Fruit fly (Drosophila melanogaster): ENCODE data around the gene Ccp84Ag.

The Ccp84Ag gene

DNA sequence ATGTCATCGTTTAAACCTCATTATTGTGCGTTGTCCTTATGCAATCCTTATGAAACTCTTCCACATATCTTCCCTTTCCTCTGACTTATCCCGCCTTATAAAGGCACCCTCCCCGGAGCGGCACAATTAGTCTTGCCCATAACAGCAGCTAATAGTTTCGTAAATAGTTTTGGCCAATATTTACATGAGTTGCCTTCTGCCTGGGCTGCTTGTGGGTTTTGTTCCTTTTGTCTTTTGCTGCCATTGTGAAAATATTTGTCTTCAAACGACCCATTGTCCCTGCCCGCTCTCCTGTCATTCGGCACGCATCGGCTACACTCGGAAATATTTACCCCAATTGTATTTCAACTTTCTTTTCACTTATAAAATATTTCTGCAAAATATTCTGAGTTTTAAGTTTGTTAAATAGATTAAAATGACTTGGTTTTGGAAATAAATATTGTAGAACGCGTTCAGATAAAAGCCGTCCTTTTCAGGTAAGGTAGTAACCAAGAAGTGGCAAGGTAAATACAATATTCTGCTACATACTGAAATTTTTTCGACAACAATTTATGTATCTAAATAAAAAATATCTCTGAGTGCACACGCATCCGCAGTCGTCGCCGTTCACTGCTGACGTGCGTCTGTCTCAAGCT is 37.1 kb downstream of the Ccp84Ag start (continued):
- no peak for TF ChIP-seq CG5245 (GFP tag; optimal IDR thresholded peaks at IDR 0.05)
- TF ChIP-seq CG3838 (GFP tag; optimal IDR thresholded peaks at IDR 0.05), result no peak
- no peak for TF ChIP-seq HHEX (GFP tag; optimal IDR thresholded peaks at IDR 0.05)
- peak; percentile 58 for TF ChIP-seq Blimp-1 (GFP tag; optimal IDR thresholded peaks at IDR 0.05)
- peak; percentile 42 for TF ChIP-seq CG8388 (GFP tag; optimal IDR thresholded peaks at IDR 0.05)
- TF ChIP-seq dm (GFP tag; optimal IDR thresholded peaks at IDR 0.05), result no peak
- TF ChIP-seq Usf (GFP tag; optimal IDR thresholded peaks at IDR 0.05), result no peak
- TF ChIP-seq Bdp1 (GFP tag; optimal IDR thresholded peaks at IDR 0.05), result no peak
- TF ChIP-seq CG1233 (GFP tag; optimal IDR thresholded peaks at IDR 0.05), result peak; percentile 12
- TF ChIP-seq gsb (GFP tag; IDR thresholded peaks at IDR 0.05), result no peak
- TF ChIP-seq ems (GFP tag; optimal IDR thresholded peaks at IDR 0.05), result no peak
- no peak for TF ChIP-seq p53 (GFP tag; optimal IDR thresholded peaks at IDR 0.05)
- no peak for TF ChIP-seq CG7987 (GFP tag; optimal IDR thresholded peaks at IDR 0.05)
- TF ChIP-seq CG11093 (GFP tag; IDR thresholded peaks at IDR 0.05), result no peak
- no peak for TF ChIP-seq Rfx (GFP tag; IDR thresholded peaks at IDR 0.05)
- TF ChIP-seq CG6654 (GFP tag; optimal IDR thresholded peaks at IDR 0.05), result peak; percentile 13
- no peak for TF ChIP-seq CG10431 (GFP tag; optimal IDR thresholded peaks at IDR 0.05)
- no peak for TF ChIP-seq cwo (GFP tag; optimal IDR thresholded peaks at IDR 0.05)
- peak; percentile 19 for TF ChIP-seq CG1529 (GFP tag; optimal IDR thresholded peaks at IDR 0.05)
- TF ChIP-seq tup (GFP tag; optimal IDR thresholded peaks at IDR 0.05), result no peak
- peak; percentile 71 for TF ChIP-seq phol (tag; optimal IDR thresholded peaks at IDR 0.05)
- TF ChIP-seq E2f2 (GFP tag; IDR thresholded peaks at IDR 0.05), result no peak
- no peak for TF ChIP-seq CG17912 (GFP tag; optimal IDR thresholded peaks at IDR 0.05)
- TF ChIP-seq CG16815 (GFP tag; optimal IDR thresholded peaks at IDR 0.05), result peak; percentile 1
- TF ChIP-seq Sox100B (GFP tag; optimal IDR thresholded peaks at IDR 0.05), result peak; percentile 56
- TF ChIP-seq Oaz (GFP tag; IDR thresholded peaks at IDR 0.05), result no peak
- TF ChIP-seq CG17385 (GFP tag; optimal IDR thresholded peaks at IDR 0.05), result peak; percentile 4
- no peak for TF ChIP-seq Jarid2 (GFP tag; optimal IDR thresholded peaks at IDR 0.05)
- no peak for TF ChIP-seq CG13624 (GFP tag; optimal IDR thresholded peaks at IDR 0.05)
- TF ChIP-seq dmrt11E (tag; optimal IDR thresholded peaks at IDR 0.05), result peak; percentile 66
- TF ChIP-seq CG4424 (GFP tag; optimal IDR thresholded peaks at IDR 0.05), result peak; percentile 19
- TF ChIP-seq CG4820 (GFP tag; optimal IDR thresholded peaks at IDR 0.05), result peak; percentile 50
- no peak for TF ChIP-seq CG8290 (GFP tag; optimal IDR thresholded peaks at IDR 0.05)
- TF ChIP-seq CG8290 (tag; optimal IDR thresholded peaks at IDR 0.05), result no peak
- no peak for TF ChIP-seq CG10543 (GFP tag; optimal IDR thresholded peaks at IDR 0.05)
- peak; percentile 74 for TF ChIP-seq CG18262 (tag; optimal IDR thresholded peaks at IDR 0.05)

DNA sequence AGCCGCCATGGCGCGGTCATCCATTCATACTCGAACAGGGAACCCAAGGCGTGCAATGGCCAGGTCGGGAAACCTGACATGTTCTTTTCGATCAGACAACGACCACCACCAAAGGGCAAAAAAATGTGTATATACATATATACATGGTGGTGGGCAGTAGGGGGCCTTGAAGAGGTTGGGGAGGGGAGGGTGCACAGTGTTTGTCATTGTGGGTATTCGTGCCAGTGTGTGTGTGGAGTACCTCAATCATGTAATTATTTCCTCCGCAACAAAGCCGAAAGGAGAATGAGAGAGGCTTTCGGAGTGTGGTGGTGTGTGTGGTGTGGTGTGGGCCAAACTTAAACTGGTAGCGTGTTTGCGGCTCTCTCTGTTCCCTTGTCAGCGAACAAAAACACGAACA is 39.6 kb downstream of the Ccp84Ag start:
- TF ChIP-seq lab (GFP tag; optimal IDR thresholded peaks at IDR 0.05) (no peak), hkb (optimal IDR thresholded peaks at IDR 0.05) (no peak), hkb (GFP tag; IDR thresholded peaks at IDR 0.05) (no peak), gt (GFP tag; IDR thresholded peaks at IDR 0.05) (no peak), pnt (GFP tag; optimal IDR thresholded peaks at IDR 0.05) (no peak), Nf-YB (GFP tag; optimal IDR thresholded peaks at IDR 0.05) (peak; percentile 80), wek (GFP tag; optimal IDR thresholded peaks at IDR 0.05) (peak; percentile 86), CG12299 (tag; optimal IDR thresholded peaks at IDR 0.05) (no peak), maf-S (GFP tag; optimal IDR thresholded peaks at IDR 0.05) (no peak), Bgb (GFP tag; IDR thresholded peaks at IDR 0.05; ENCODE audit: partially characterized antibody) (no peak), croc (GFP tag; conservative IDR thresholded peaks at IDR 0.05) (no peak), Ada2b (GFP tag; IDR thresholded peaks at IDR 0.05) (no peak), CG9727 (GFP tag; optimal IDR thresholded peaks at IDR 0.05) (no peak), CG8290 (GFP tag; optimal IDR thresholded peaks at IDR 0.05) (no peak), CG8290 (tag; optimal IDR thresholded peaks at IDR 0.05) (no peak), jumu (GFP tag; optimal IDR thresholded peaks at IDR 0.05) (no peak), so (GFP tag; IDR thresholded peaks at IDR 0.05) (no peak), crol (GFP tag; IDR thresholded peaks at IDR 0.05) (peak; percentile 81), sqz (GFP tag; optimal IDR thresholded peaks at IDR 0.05) (peak; percentile 40)

Data from whole organism, embryonic.